Worm (Caenorhabditis elegans): Measurements from ENCODE around the gene pat-4.

pat-4 gene

DNA sequence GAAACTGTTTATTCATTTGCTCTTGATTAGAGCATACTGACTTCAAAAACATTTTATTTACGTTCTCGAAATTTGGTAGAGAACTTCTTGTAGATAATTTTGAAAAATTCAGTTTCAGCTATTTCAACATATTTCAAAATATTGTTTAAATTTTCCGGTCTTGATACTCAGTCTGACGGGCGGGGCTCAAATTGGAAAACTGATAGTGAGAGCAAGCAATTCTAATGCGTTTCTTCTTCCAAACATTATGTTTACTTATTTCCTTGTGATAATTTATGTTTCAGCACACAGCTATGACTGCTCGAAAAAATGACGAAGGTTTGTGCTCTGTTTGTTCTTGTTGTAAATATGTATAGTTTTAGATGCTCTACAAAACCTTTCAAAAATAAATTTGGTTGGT lies 25.6 kb upstream of the pat-4 start, which contains the start of gene pals-24 (continued):
- TF ChIP-seq mdt-29 (GFP tag; IDR thresholded peaks at IDR 0.05) = no peak
- TF ChIP-seq ama-1 (optimal IDR thresholded peaks at IDR 0.05) = no peak
- TF ChIP-seq tra-1 (GFP tag; IDR thresholded peaks at IDR 0.05) = no peak
- TF ChIP-seq zip-2 (tag; optimal IDR thresholded peaks at IDR 0.05) = peak; percentile 46
- TF ChIP-seq daf-12 (tag; optimal IDR thresholded peaks at IDR 0.05) = no peak
- no peak for TF ChIP-seq zag-1 (tag; optimal IDR thresholded peaks at IDR 0.05)
- no peak for TF ChIP-seq ceh-28 (tag; optimal IDR thresholded peaks at IDR 0.05)
- peak; percentile 59 for TF ChIP-seq dmd-6 (GFP tag; IDR thresholded peaks at IDR 0.05)
- no peak for TF ChIP-seq F10B5.3 (tag; optimal IDR thresholded peaks at IDR 0.05)
- TF ChIP-seq nhr-10 (tag; optimal IDR thresholded peaks at IDR 0.05) = no peak
- TF ChIP-seq ZK337.2 (GFP tag; IDR thresholded peaks at IDR 0.05) = no peak
- TF ChIP-seq Y48G9A.11 (GFP tag; IDR thresholded peaks at IDR 0.05) = no peak
- no peak for TF ChIP-seq lin-15B (tag; optimal IDR thresholded peaks at IDR 0.05)
- no peak for TF ChIP-seq hmg-1.1 (GFP tag; IDR thresholded peaks at IDR 0.05)
- TF ChIP-seq Y75B8A.6 (GFP tag; IDR thresholded peaks at IDR 0.05) = no peak
- TF ChIP-seq nhr-28 (tag; optimal IDR thresholded peaks at IDR 0.05) = peak; percentile 86
- no peak for TF ChIP-seq nhr-25 (tag; optimal IDR thresholded peaks at IDR 0.05; ENCODE audit: borderline replicate concordance, insufficient read depth)
- TF ChIP-seq egl-27 (tag; optimal IDR thresholded peaks at IDR 0.05) = no peak
- no peak for TF ChIP-seq aly-2 (tag; optimal IDR thresholded peaks at IDR 0.05)
- no peak for TF ChIP-seq mes-2 (tag; optimal IDR thresholded peaks at IDR 0.05; ENCODE audit: poor library complexity, severe bottlenecking)
- TF ChIP-seq pqm-1 (tag; optimal IDR thresholded peaks at IDR 0.05) = peak; percentile 94
- TF ChIP-seq lin-1 (GFP tag; IDR thresholded peaks at IDR 0.05) = no peak
- TF ChIP-seq F49E8.2 (tag; optimal IDR thresholded peaks at IDR 0.05; ENCODE audit: borderline replicate concordance) = no peak
- no peak for TF ChIP-seq T26A8.4 (GFP tag; IDR thresholded peaks at IDR 0.05)
- TF ChIP-seq ztf-11 (tag; optimal IDR thresholded peaks at IDR 0.05) = no peak
- TF ChIP-seq dve-1 (tag; optimal IDR thresholded peaks at IDR 0.05; ENCODE audit: insufficient read depth) = peak; percentile 61
- TF ChIP-seq F44E2.7 (GFP tag; IDR thresholded peaks at IDR 0.05) = no peak
- no peak for TF ChIP-seq daf-16 (GFP tag; optimal IDR thresholded peaks at IDR 0.05)
- TF ChIP-seq daf-16 (tag; optimal IDR thresholded peaks at IDR 0.05) = peak; percentile 98
- TF ChIP-seq lir-3 (tag; optimal IDR thresholded peaks at IDR 0.05) = no peak

DNA sequence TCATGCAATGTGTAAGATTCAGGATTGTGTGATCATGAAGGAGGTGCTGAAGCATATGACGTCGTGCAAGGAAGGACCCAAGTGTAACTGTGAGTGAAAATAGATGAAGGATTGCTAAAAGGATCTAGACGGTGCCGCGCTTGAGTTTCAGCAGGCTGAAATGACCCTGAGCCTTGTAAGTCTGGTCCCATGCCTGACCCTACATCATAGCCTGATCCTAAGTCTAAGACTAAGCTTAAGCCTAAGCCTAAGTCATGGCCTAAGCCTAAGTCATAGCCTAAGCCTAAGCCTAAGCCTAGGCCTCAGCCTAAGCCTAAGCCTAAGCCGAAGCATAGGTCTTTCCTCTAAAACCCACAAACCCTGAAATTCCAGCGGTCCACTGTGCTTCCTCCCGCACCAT lies 23.2 kb upstream of the pat-4 start:
- TF ChIP-seq aha-1 (tag) (peak; percentile 91), egl-27 (tag; optimal IDR thresholded peaks at IDR 0.05) (no peak), lir-3 (tag; optimal IDR thresholded peaks at IDR 0.05) (no peak), spr-3 (GFP tag; optimal IDR thresholded peaks at IDR 0.05) (no peak)

DNA sequence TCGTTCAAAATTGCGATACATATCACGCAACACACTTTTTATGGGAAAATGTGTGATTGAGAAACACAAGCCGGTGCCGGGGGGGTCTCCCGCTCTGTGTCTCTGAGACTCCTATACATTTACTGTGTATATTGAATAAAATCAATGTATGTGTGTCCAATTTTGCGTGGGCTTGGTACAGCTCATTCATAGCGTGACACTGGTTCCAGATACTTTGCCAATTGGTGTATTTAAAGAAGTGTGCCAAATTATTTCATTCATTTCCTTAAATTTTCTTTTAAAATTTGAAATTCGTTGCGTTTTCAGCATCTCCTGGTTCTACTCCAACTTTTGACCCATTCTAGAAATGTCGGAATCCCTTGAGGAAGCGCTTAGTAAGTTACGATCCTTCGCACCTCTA lies 22.6 kb upstream of the pat-4 start, which contains the start of gene C29F9.5:
Gene C29F9.5 (plus strand): TSS at position 301 of the 400 bp plus-strand sequence.
- no peak for TF ChIP-seq madf-5 (GFP tag; IDR thresholded peaks at IDR 0.05)
- peak in 1 of 2 experiments; percentile 59 for TF ChIP-seq unc-62 (GFP tag; optimal IDR thresholded peaks at IDR 0.05 in 1 of 2)
- no peak for TF ChIP-seq unc-62 (tag; optimal IDR thresholded peaks at IDR 0.05)

DNA sequence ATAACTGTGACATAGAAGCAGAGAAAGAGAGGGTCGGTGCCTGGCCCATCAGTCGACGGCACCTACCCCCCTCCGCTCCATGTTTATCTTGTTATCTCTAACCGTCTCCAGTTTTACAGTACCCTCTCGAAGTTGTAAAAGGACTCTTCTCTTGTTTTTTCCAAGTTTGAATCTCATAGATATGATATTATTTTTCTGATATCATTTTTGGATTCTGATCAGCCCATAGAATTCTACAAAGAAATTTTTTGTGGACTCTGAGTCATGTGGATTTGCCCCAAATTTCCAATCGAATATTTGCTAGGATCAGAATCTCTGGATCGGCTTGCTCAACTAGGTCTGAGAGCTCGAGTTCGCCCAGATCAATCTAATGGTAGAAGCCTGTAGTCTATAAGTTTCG lies 20.0 kb upstream of the pat-4 start, which contains the start of gene C29F9.6:
Gene C29F9.6 (plus strand): TSS at position 301 of the 400 bp plus-strand sequence.
- TF ChIP-seq gei-8 (GFP tag; optimal IDR thresholded peaks at IDR 0.05) (no peak), madf-9 (GFP tag; conservative IDR thresholded peaks at IDR 0.05) (no peak), lin-15B (tag; optimal IDR thresholded peaks at IDR 0.05) (no peak), vab-7 (GFP tag; IDR thresholded peaks at IDR 0.05) (no peak), nhr-6 (tag; optimal IDR thresholded peaks at IDR 0.05) (no peak), madf-5 (GFP tag; IDR thresholded peaks at IDR 0.05) (no peak), ceh-62 (tag; optimal IDR thresholded peaks at IDR 0.05) (no peak), hlh-30 (tag; optimal IDR thresholded peaks at IDR 0.05; ENCODE audit: insufficient read depth) (no peak), attf-4 (tag; optimal IDR thresholded peaks at IDR 0.05) (no peak), spr-1 (tag; optimal IDR thresholded peaks at IDR 0.05) (no peak), aha-1 (tag) (no peak), lim-7 (GFP tag; IDR thresholded peaks at IDR 0.05) (no peak), zip-11 (GFP tag; IDR thresholded peaks at IDR 0.05) (no peak), sdz-12 (GFP tag; optimal IDR thresholded peaks at IDR 0.05) (no peak), daf-8 (GFP tag; IDR thresholded peaks at IDR 0.05) (no peak)

All from whole organism, L4 larva.